Fruit fly (Drosophila melanogaster): ENCODE data around the gene Smr.
A peak's percentile ranks its signal among the peaks of the same experiment; 100 is the strongest.

The Smr gene

dm6 chrX:12765076-12765475 lies 22.7 kb upstream of the Smr start, which contains the start of gene Agpat1:
Agpat1 (plus strand) TSS chrX:12765266.
- no peak for TF ChIP-seq pad (GFP tag; optimal IDR thresholded peaks at IDR 0.05)
- peak; percentile 29 for TF ChIP-seq ovo (GFP tag; optimal IDR thresholded peaks at IDR 0.05)
- TF ChIP-seq Hr96 (GFP tag; optimal IDR thresholded peaks at IDR 0.05): no peak

- no peak for TF ChIP-seq Hr96 (GFP tag; optimal IDR thresholded peaks at IDR 0.05)
- no peak for TF ChIP-seq CG33017 (tag; optimal IDR thresholded peaks at IDR 0.05)
- no peak for TF ChIP-seq pad (GFP tag; optimal IDR thresholded peaks at IDR 0.05)
Observed at dm6 chrX:12764640-12765039, 22.2 kb upstream of the Smr start.

dm6 chrX:12763904-12764303 lies 21.5 kb upstream of the Smr start:
- peak; percentile 24 for TF ChIP-seq tj (GFP tag; optimal IDR thresholded peaks at IDR 0.05)
- TF ChIP-seq kay (GFP tag; ENCODE audit: borderline replicate concordance): peak; percentile 78

dm6 chrX:12763467-12763866 lies 21.0 kb upstream of the Smr start, which contains the start of gene pira:
pira (minus strand) TSS chrX:12763611.
- TF ChIP-seq CG1620 (GFP tag; optimal IDR thresholded peaks at IDR 0.05) (no peak), cnc (optimal IDR thresholded peaks at IDR 0.05) (no peak), Mnt (GFP tag; optimal IDR thresholded peaks at IDR 0.05) (no peak), CG5204 (GFP tag; optimal IDR thresholded peaks at IDR 0.05) (no peak), CG12768 (GFP tag; optimal IDR thresholded peaks at IDR 0.05) (no peak), Clk (GFP tag; optimal IDR thresholded peaks at IDR 0.05) (no peak), bab1 (GFP tag; optimal IDR thresholded peaks at IDR 0.05) (no peak), Hr96 (GFP tag; optimal IDR thresholded peaks at IDR 0.05) (no peak), toe (GFP tag; optimal IDR thresholded peaks at IDR 0.05) (no peak), CG7045 (GFP tag; optimal IDR thresholded peaks at IDR 0.05) (no peak)

- TF ChIP-seq tj (GFP tag; optimal IDR thresholded peaks at IDR 0.05) (no peak), bab1 (GFP tag; optimal IDR thresholded peaks at IDR 0.05) (peak; percentile 4), Mnt (GFP tag; optimal IDR thresholded peaks at IDR 0.05) (peak; percentile 16), CG14711 (tag; optimal IDR thresholded peaks at IDR 0.05) (peak; percentile 0), CG12768 (GFP tag; optimal IDR thresholded peaks at IDR 0.05) (no peak)
Observed at dm6 chrX:12760466-12761133, 18.2 kb upstream of the Smr start, which contains the start of gene Paics. Paics (minus strand) TSS chrX:12760617.

dm6 chrX:12759162-12759561 lies 16.7 kb upstream of the Smr start:
- TF ChIP-seq cic (GFP tag; optimal IDR thresholded peaks at IDR 0.05): no peak
- TF ChIP-seq ovo (GFP tag; optimal IDR thresholded peaks at IDR 0.05): no peak
- TF ChIP-seq Mnt (GFP tag; optimal IDR thresholded peaks at IDR 0.05): no peak
- TF ChIP-seq CG5204 (GFP tag; optimal IDR thresholded peaks at IDR 0.05): no peak
- no peak for TF ChIP-seq kay (GFP tag; ENCODE audit: borderline replicate concordance)
- TF ChIP-seq Hr96 (GFP tag; optimal IDR thresholded peaks at IDR 0.05): no peak
- TF ChIP-seq CG14711 (tag; optimal IDR thresholded peaks at IDR 0.05): no peak
- no peak for TF ChIP-seq CG33017 (tag; optimal IDR thresholded peaks at IDR 0.05)
- TF ChIP-seq Crg-1 (GFP tag; optimal IDR thresholded peaks at IDR 0.05): no peak
- no peak for TF ChIP-seq Clk (GFP tag; optimal IDR thresholded peaks at IDR 0.05)
- TF ChIP-seq CG1620 (GFP tag; optimal IDR thresholded peaks at IDR 0.05): no peak
- TF ChIP-seq bab1 (GFP tag; optimal IDR thresholded peaks at IDR 0.05): no peak
- TF ChIP-seq CG7045 (GFP tag; optimal IDR thresholded peaks at IDR 0.05): no peak
- TF ChIP-seq pad (GFP tag; optimal IDR thresholded peaks at IDR 0.05): no peak
- TF ChIP-seq cnc (optimal IDR thresholded peaks at IDR 0.05): no peak
- TF ChIP-seq CG12768 (GFP tag; optimal IDR thresholded peaks at IDR 0.05): no peak
- no peak for TF ChIP-seq toe (GFP tag; optimal IDR thresholded peaks at IDR 0.05)
- TF ChIP-seq CG11617 (GFP tag; optimal IDR thresholded peaks at IDR 0.05): no peak
- TF ChIP-seq tj (GFP tag; optimal IDR thresholded peaks at IDR 0.05): no peak
- TF ChIP-seq CG7101 (tag; optimal IDR thresholded peaks at IDR 0.05): no peak

dm6 chrX:12757075-12757474 lies 14.7 kb upstream of the Smr start:
- TF ChIP-seq kay (GFP tag; ENCODE audit: borderline replicate concordance) (peak; percentile 80), bab1 (GFP tag; optimal IDR thresholded peaks at IDR 0.05) (peak; percentile 1), Crg-1 (GFP tag; optimal IDR thresholded peaks at IDR 0.05) (no peak)

- TF ChIP-seq cic (GFP tag; optimal IDR thresholded peaks at IDR 0.05) (peak; percentile 43), tj (GFP tag; optimal IDR thresholded peaks at IDR 0.05) (peak; percentile 58), Mnt (GFP tag; optimal IDR thresholded peaks at IDR 0.05) (peak; percentile 1), CG1620 (GFP tag; optimal IDR thresholded peaks at IDR 0.05) (no peak), pad (GFP tag; optimal IDR thresholded peaks at IDR 0.05) (no peak), ovo (GFP tag; optimal IDR thresholded peaks at IDR 0.05) (peak; percentile 22), Clk (GFP tag; optimal IDR thresholded peaks at IDR 0.05) (no peak), toe (GFP tag; optimal IDR thresholded peaks at IDR 0.05) (no peak), CG7101 (tag; optimal IDR thresholded peaks at IDR 0.05) (no peak)
Observed at dm6 chrX:12756374-12756721, 13.9 kb upstream of the Smr start.

All from whole organism, adult.